Worm (Caenorhabditis elegans) whole organism, late embryonic: ENCODE measurements around the gene C36C9.5.

Experiments
- ama-1 ChIP-seq: fragments of 150-350 bp; optimal IDR thresholded peaks from 2 replicates; lab custom pipeline; 2014
- che-1 ChIP-seq: sonication (generic microtip); optimal IDR thresholded peaks from 2 replicates; lab custom pipeline; 2016; ENCODE audit warnings: mild to moderate bottlenecking, missing genetic modification characterization, missing compliant biosample characterization
- elt-2 ChIP-seq: sonication (generic microtip); optimal IDR thresholded peaks from 2 replicates; lab custom pipeline; 2016; ENCODE audit warnings: missing genetic modification reagents, missing genetic modification characterization, missing compliant biosample characterization
- nhr-11 ChIP-seq: fragments of 150-350 bp; optimal IDR thresholded peaks from 2 replicates; lab custom pipeline; 2014; ENCODE audit warnings: missing biosample characterization, missing genetic modification characterization
- pha-4 ChIP-seq: fragments of 150-350 bp; optimal IDR thresholded peaks from 2 replicates; lab custom pipeline; 2018; ENCODE audit warnings: missing biosample characterization, missing genetic modification reagents, missing genetic modification characterization
- pqm-1 ChIP-seq: sonication (generic microtip); optimal IDR thresholded peaks from 2 replicates; lab custom pipeline; 2016; ENCODE audit warnings: missing genetic modification characterization, missing compliant biosample characterization
- sdc-2 ChIP-seq: sonication (generic microtip); optimal IDR thresholded peaks from 2 replicates; lab custom pipeline; 2016; ENCODE audit warnings: missing genotype, missing genetic modification characterization, missing compliant biosample characterization
- sox-2 ChIP-seq: fragments of 200-800 bp; sonication (Bioruptor generic); IDR thresholded peaks from 2 replicates; pipeline ENCODE4 v1.3.6; 2022; ENCODE audit warnings: missing genetic modification reagents, missing genetic modification characterization, missing compliant biosample characterization
- tbx-2 ChIP-seq: sonication (generic microtip); optimal IDR thresholded peaks from 2 replicates; lab custom pipeline; 2016; ENCODE audit warnings: missing genetic modification characterization, missing compliant biosample characterization
- zip-5 ChIP-seq: sonication (generic microtip); optimal IDR thresholded peaks from 2 replicates; lab custom pipeline; 2016; ENCODE audit warnings: missing genetic modification characterization, missing compliant biosample characterization

ce11 chrX:1735941-1736340, 32.2 kb upstream of the C36C9.5 start, which contains the start of gene F07G6.12:
- no peak for TF ChIP-seq tbx-2 (tag; lab: Kevin White, UChicago)
- no peak for TF ChIP-seq che-1 (tag; lab: Kevin White, UChicago)
- TF ChIP-seq pha-4, result no peak
- no peak for TF ChIP-seq sox-2 (GFP tag; lab: Robert Waterston, UW)
- no peak for TF ChIP-seq nhr-11 (tag; lab: Kevin White, UChicago)
- no peak for TF ChIP-seq elt-2
- no peak for TF ChIP-seq zip-5 (tag; lab: Kevin White, UChicago)
- no peak for TF ChIP-seq ama-1 (lab: Kevin White, UChicago)
- TF ChIP-seq sdc-2 (tag; lab: Kevin White, UChicago), result no peak
- TF ChIP-seq pqm-1 (tag; lab: Kevin White, UChicago), result no peak
